Worm (Caenorhabditis elegans) whole organism, late embryonic: Measurements from ENCODE around the gene acl-13.

Experiments used
- F13H6.1 ChIP-seq: sonication (generic microtip); optimal IDR thresholded peaks from 2 replicates; lab custom pipeline; 2016; ENCODE audit warnings: missing genetic modification characterization, missing compliant biosample characterization
- K02D7.2 ChIP-seq: sonication (generic microtip); optimal IDR thresholded peaks from 2 replicates; lab custom pipeline; 2017; ENCODE audit warnings: mild to moderate bottlenecking, missing genetic modification characterization, missing compliant biosample characterization
- ahr-1 ChIP-seq: sonication (generic microtip); optimal IDR thresholded peaks from 2 replicates; lab custom pipeline; 2016; ENCODE audit warnings: missing genetic modification characterization, missing compliant biosample characterization
- ceh-18 ChIP-seq: sonication (generic microtip); optimal IDR thresholded peaks from 2 replicates; lab custom pipeline; 2016; ENCODE audit warnings: missing genetic modification characterization, missing compliant biosample characterization
- ceh-19 ChIP-seq: fragments of 200-800 bp; sonication (Bioruptor generic); optimal IDR thresholded peaks from 2 replicates; lab custom pipeline; 2018; ENCODE audit warnings: mild to moderate bottlenecking, missing genetic modification characterization, missing compliant biosample characterization
- ceh-2 ChIP-seq: sonication (generic microtip); optimal IDR thresholded peaks from 2 replicates; lab custom pipeline; 2016; ENCODE audit warnings: missing genotype, missing genetic modification characterization, missing compliant biosample characterization
- ceh-22 ChIP-seq: sonication (generic microtip); optimal IDR thresholded peaks from 2 replicates; lab custom pipeline; 2017; ENCODE audit warnings: missing biosample characterization, missing genetic modification characterization
- ceh-24 ChIP-seq: sonication (generic microtip); optimal IDR thresholded peaks from 2 replicates; lab custom pipeline; 2016; ENCODE audit warnings: mild to moderate bottlenecking, missing genetic modification characterization, missing compliant biosample characterization
- ceh-31 ChIP-seq: sonication (generic microtip); optimal IDR thresholded peaks from 2 replicates; lab custom pipeline; 2016; ENCODE audit warnings: missing genetic modification characterization, missing compliant biosample characterization
- ceh-45 ChIP-seq: fragments of 200-800 bp; sonication (Bioruptor generic); IDR thresholded peaks from 2 replicates; pipeline ENCODE4 v1.3.6; 2022; ENCODE audit warnings: missing genetic modification reagents, missing genetic modification characterization, missing compliant biosample characterization
- ceh-48 ChIP-seq: sonication (generic microtip); optimal IDR thresholded peaks from 2 replicates; lab custom pipeline; 2016; ENCODE audit warnings: missing genetic modification characterization, inconsistent platforms, missing compliant biosample characterization
- ceh-6 ChIP-seq: fragments of 200-800 bp; sonication (Bioruptor generic); optimal IDR thresholded peaks from 2 replicates; lab custom pipeline; 2018; ENCODE audit warnings: mild to moderate bottlenecking, missing genetic modification characterization, missing compliant biosample characterization
- elt-2 ChIP-seq: sonication (generic microtip); optimal IDR thresholded peaks from 2 replicates; lab custom pipeline; 2016; ENCODE audit warnings: missing genetic modification reagents, missing genetic modification characterization, missing compliant biosample characterization
- elt-4 ChIP-seq: sonication (generic microtip); optimal IDR thresholded peaks from 2 replicates; lab custom pipeline; 2016; ENCODE audit warnings: missing genetic modification characterization, missing compliant biosample characterization
- eyg-1 ChIP-seq: sonication (generic microtip); optimal IDR thresholded peaks from 2 replicates; lab custom pipeline; 2016; ENCODE audit warnings: missing genotype, missing genetic modification characterization, missing compliant biosample characterization
- gmeb-2 ChIP-seq: sonication (generic microtip); optimal IDR thresholded peaks from 2 replicates; lab custom pipeline; 2016; ENCODE audit warnings: missing genetic modification characterization, inconsistent platforms, missing compliant biosample characterization
- hlh-15 ChIP-seq: sonication (generic microtip); optimal IDR thresholded peaks from 2 replicates; lab custom pipeline; 2016; ENCODE audit warnings: missing genetic modification characterization, missing compliant biosample characterization
- hlh-30 ChIP-seq: sonication (generic microtip); optimal IDR thresholded peaks from 2 replicates; lab custom pipeline; 2017; ENCODE audit warnings: antibody characterized with exemption, missing genetic modification characterization, missing compliant biosample characterization; ENCODE audit not compliant: insufficient read depth
- hlh-6 ChIP-seq: sonication (generic microtip); optimal IDR thresholded peaks from 2 replicates; lab custom pipeline; 2016; ENCODE audit warnings: missing genotype, missing genetic modification characterization, missing compliant biosample characterization
- lin-11 ChIP-seq: fragments of 200-800 bp; sonication (Bioruptor generic); optimal IDR thresholded peaks from 2 replicates; lab custom pipeline; 2018; ENCODE audit warnings: mild to moderate bottlenecking, missing genetic modification characterization, missing compliant biosample characterization
- madf-2 ChIP-seq: sonication (generic microtip); optimal IDR thresholded peaks from 2 replicates; lab custom pipeline; 2017; ENCODE audit warnings: missing genetic modification characterization, missing compliant biosample characterization
- mec-3 ChIP-seq: sonication (generic microtip); optimal IDR thresholded peaks from 2 replicates; lab custom pipeline; 2016; ENCODE audit warnings: borderline replicate concordance, missing genetic modification characterization, missing compliant biosample characterization
- nfya-1 ChIP-seq: sonication (generic microtip); optimal IDR thresholded peaks from 2 replicates; lab custom pipeline; 2017; ENCODE audit warnings: missing genetic modification characterization, mild to moderate bottlenecking, missing compliant biosample characterization, antibody characterized with exemption, moderate library complexity
- nhr-11 ChIP-seq: fragments of 150-350 bp; optimal IDR thresholded peaks from 2 replicates; lab custom pipeline; 2014; ENCODE audit warnings: missing biosample characterization, missing genetic modification characterization
- npax-4 ChIP-seq: sonication (generic microtip); optimal IDR thresholded peaks from 2 replicates; lab custom pipeline; 2016; ENCODE audit warnings: missing genetic modification characterization, missing compliant biosample characterization
- pag-3 ChIP-seq: sonication (generic microtip); optimal IDR thresholded peaks from 2 replicates; lab custom pipeline; 2016; ENCODE audit warnings: missing compliant biosample characterization, missing genetic modification characterization, borderline replicate concordance
- pat-9 ChIP-seq: fragments of 200-800 bp; sonication (Bioruptor generic); optimal IDR thresholded peaks from 2 replicates; lab custom pipeline; 2018; ENCODE audit warnings: mild to moderate bottlenecking, missing genetic modification characterization, moderate library complexity, missing compliant biosample characterization
- pha-4 ChIP-seq: fragments of 150-350 bp; optimal IDR thresholded peaks from 2 replicates; lab custom pipeline; 2018; ENCODE audit warnings: missing biosample characterization, missing genetic modification reagents, missing genetic modification characterization
- pqm-1 ChIP-seq: sonication (generic microtip); optimal IDR thresholded peaks from 2 replicates; lab custom pipeline; 2016; ENCODE audit warnings: missing genetic modification characterization, missing compliant biosample characterization
- pros-1 ChIP-seq: fragments of 150-350 bp; optimal IDR thresholded peaks from 2 replicates; lab custom pipeline; 2014; ENCODE audit warnings: missing biosample characterization, missing genetic modification reagents, missing genetic modification characterization
- sox-4 ChIP-seq: sonication (generic microtip); optimal IDR thresholded peaks from 2 replicates; lab custom pipeline; 2017; ENCODE audit warnings: mild to moderate bottlenecking, missing genetic modification characterization, inconsistent platforms, missing compliant biosample characterization
- tbx-2 ChIP-seq: sonication (generic microtip); optimal IDR thresholded peaks from 2 replicates; lab custom pipeline; 2016; ENCODE audit warnings: missing genetic modification characterization, missing compliant biosample characterization
- tbx-7 ChIP-seq: sonication (generic microtip); optimal IDR thresholded peaks from 2 replicates; lab custom pipeline; 2016; ENCODE audit warnings: missing genotype, missing genetic modification characterization, missing compliant biosample characterization
- ttx-3 ChIP-seq: sonication (generic microtip); optimal IDR thresholded peaks from 2 replicates; lab custom pipeline; 2016; ENCODE audit warnings: missing genetic modification reagents, missing genetic modification characterization, missing compliant biosample characterization
- unc-3 ChIP-seq, 2 experiments: fragments of 200-800 bp in 1 of 2; sonication (Bioruptor generic) in 1 of 2; sonication (generic microtip) in 1 of 2; conservative IDR thresholded peaks in 1 of 2; optimal IDR thresholded peaks in 1 of 2; 2 replicates each; pipeline versions ENCODE4 v1.3.6 to Lab custom; 2016 to 2022; ENCODE audit warnings: missing compliant biosample characterization in 2 of 2, missing genetic modification characterization in 2 of 2, missing genetic modification reagents in 1 of 2
- unc-42 ChIP-seq: sonication (generic microtip); optimal IDR thresholded peaks from 2 replicates; lab custom pipeline; 2016; ENCODE audit warnings: missing genotype, missing genetic modification characterization, missing compliant biosample characterization
- unc-55 ChIP-seq: sonication (generic microtip); optimal IDR thresholded peaks from 2 replicates; lab custom pipeline; 2017; ENCODE audit warnings: missing biosample characterization, missing genetic modification reagents, missing genetic modification characterization
- unc-86 ChIP-seq: sonication (generic microtip); optimal IDR thresholded peaks from 2 replicates; lab custom pipeline; 2016; ENCODE audit warnings: missing genetic modification characterization, missing compliant biosample characterization
- ztf-16 ChIP-seq: sonication (generic microtip); optimal IDR thresholded peaks from 2 replicates; lab custom pipeline; 2017; ENCODE audit warnings: missing genetic modification characterization, missing compliant biosample characterization

acl-13 gene

DNA sequence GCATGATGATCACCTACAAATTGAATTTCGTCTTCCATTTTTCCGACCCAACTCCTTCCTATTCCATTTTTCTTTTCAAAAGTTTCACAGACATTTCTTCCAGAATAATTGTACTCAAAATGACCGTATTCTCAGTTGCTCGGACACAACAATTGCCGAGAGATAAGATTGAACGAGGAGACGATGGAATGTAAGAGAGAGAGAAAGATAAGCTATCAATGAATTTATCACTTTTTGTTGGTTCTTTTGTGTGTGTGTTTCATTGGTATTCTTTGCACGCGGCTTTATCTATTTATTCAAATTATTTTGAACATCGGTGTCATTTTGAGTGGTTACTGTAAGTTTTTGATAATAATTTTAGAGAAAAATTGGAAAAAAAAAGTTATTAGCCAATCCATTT is 10.2 kb downstream of the acl-13 start, which contains the start of gene ugt-65:
Gene ugt-65 (plus strand): TSS at position 229 of the 400 bp plus-strand sequence.
- TF ChIP-seq elt-2 = peak; percentile 86
- no peak for TF ChIP-seq pros-1 (tag; lab: Kevin White, UChicago)
- TF ChIP-seq, all 69 proteins: peak for 1

DNA sequence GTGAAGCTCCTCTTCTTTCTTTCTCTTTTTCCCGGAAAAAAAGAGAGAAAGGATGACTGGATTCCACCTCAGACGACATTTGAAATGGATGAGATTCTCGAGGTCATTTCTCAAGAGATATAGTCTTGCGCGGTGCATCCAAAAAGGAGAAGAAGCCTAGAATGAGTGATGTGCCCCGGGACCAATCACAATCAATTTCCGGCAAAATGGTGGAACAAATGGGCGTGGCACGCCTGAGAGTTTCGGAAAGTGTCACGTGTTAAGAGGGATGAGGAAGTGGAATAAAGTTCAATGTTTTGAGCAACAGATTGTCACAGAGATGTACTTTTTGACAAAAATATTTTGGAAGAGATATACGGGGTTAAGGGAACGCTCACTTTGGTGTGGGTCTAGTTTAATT is 15.3 kb downstream of the acl-13 start:
- no peak for TF ChIP-seq ceh-45 (GFP tag; lab: Robert Waterston, UW)
- TF ChIP-seq unc-55 (GFP tag; lab: Kevin White, UChicago) = no peak
- TF ChIP-seq mec-3 (tag; lab: Kevin White, UChicago) = no peak
- no peak for TF ChIP-seq tbx-7 (tag; lab: Kevin White, UChicago)

DNA sequence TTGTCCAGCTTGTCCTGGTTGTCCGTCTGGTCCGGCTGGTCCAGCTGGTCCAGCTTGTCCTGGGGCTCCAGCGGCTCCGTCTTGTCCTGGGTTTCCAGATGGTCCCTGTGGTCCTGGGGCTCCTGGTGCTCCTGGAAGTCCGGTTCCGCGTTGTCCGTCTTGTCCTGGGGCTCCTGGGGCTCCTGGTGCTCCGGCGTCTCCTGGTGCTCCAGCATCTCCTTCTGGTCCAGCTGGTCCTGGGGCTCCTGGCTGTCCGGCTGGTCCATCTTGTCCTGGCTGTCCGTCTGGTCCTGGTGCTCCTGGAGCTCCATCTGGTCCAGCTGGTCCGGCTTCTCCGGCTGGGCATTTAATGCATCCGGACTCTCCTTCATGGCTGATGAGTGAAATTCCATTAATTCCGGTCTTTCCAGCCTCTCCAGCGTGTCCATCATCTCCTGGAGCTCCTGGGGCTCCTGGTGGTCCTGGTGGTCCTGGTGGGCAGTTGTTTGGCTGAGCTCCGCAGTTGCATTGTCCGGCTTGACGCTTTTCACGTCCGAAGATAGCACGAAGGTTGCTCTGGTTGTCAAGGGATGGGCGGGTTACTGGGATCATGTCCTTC is 17.5 kb downstream of the acl-13 start:
- TF ChIP-seq eyg-1 (tag; lab: Kevin White, UChicago) (no peak), unc-42 (tag; lab: Kevin White, UChicago) (peak; percentile 0), F13H6.1 (tag; lab: Kevin White, UChicago) (peak; percentile 25), hlh-15 (tag; lab: Kevin White, UChicago) (no peak), hlh-30 (no peak), ceh-22 (tag; lab: Kevin White, UChicago) (no peak), npax-4 (tag; lab: Kevin White, UChicago) (no peak), unc-55 (GFP tag; lab: Kevin White, UChicago) (no peak), madf-2 (no peak), unc-86 (no peak), gmeb-2 (tag; lab: Kevin White, UChicago) (no peak), ceh-24 (tag; lab: Kevin White, UChicago) (no peak), nhr-11 (tag; lab: Kevin White, UChicago) (no peak), nfya-1 (no peak), ceh-19 (GFP tag; lab: Kevin White, UChicago) (no peak), pha-4 (tag; lab: Kevin White, UChicago) (no peak), ceh-6 (GFP tag; lab: Kevin White, UChicago) (no peak), pat-9 (no peak), pqm-1 (no peak), ahr-1 (no peak), ceh-18 (tag; lab: Kevin White, UChicago) (peak; percentile 30), ceh-48 (tag; lab: Kevin White, UChicago) (no peak), ztf-16 (tag; lab: Kevin White, UChicago) (peak; percentile 78), sox-4 (tag; lab: Kevin White, UChicago) (no peak)

DNA sequence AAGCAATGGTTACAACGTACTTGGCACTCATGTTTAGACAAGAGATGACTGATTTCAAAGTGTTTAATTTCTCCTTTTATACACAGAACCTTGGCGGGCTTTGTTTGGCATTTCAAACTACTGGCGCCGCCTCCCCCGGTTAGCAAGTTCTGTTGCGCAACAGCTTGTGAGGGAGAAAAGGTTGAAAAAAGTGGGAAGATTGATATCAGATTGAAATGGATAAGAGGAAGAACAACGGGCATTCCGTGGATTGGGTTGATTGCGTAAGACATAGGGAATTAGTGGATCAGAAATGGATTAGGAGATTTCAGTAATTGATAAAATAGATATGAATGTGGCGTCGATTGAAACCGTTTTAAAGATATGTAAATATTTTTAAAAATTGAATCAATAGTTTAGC is 18.2 kb downstream of the acl-13 start, which contains the start of gene col-130:
Gene col-130 (minus strand): TSS at position 50 of the 400 bp plus-strand sequence.
- TF ChIP-seq K02D7.2 (no peak), ceh-31 (tag; lab: Kevin White, UChicago) (no peak), hlh-6 (tag; lab: Kevin White, UChicago) (no peak), madf-2 (no peak), gmeb-2 (tag; lab: Kevin White, UChicago) (no peak), elt-4 (tag; lab: Kevin White, UChicago) (no peak), nfya-1 (no peak), eyg-1 (tag; lab: Kevin White, UChicago) (no peak), unc-55 (GFP tag; lab: Kevin White, UChicago) (no peak), ceh-2 (tag; lab: Kevin White, UChicago) (no peak), sox-4 (tag; lab: Kevin White, UChicago) (no peak), lin-11 (no peak), npax-4 (tag; lab: Kevin White, UChicago) (no peak), unc-42 (tag; lab: Kevin White, UChicago) (no peak), pag-3 (tag; lab: Kevin White, UChicago) (no peak), tbx-2 (no peak), unc-3 (GFP tag; conservative IDR thresholded peaks at IDR 0.05; lab: Robert Waterston, UW) (no peak), unc-3 (tag; optimal IDR thresholded peaks at IDR 0.05; lab: Kevin White, UChicago) (no peak), elt-2 (no peak), ttx-3 (tag; lab: Kevin White, UChicago) (no peak), pat-9 (no peak)
